Fruit fly (Drosophila melanogaster): Measurements from ENCODE around the gene Dim1.

dm6 chr2L:4440881-4441737 lies 38.1 kb downstream of the Dim1 start, which contains the start of gene CG15431:
- TF ChIP-seq pan (optimal IDR thresholded peaks at IDR 0.05), result no peak
- TF ChIP-seq pan (GFP tag; optimal IDR thresholded peaks at IDR 0.05 in 1 of 2, IDR thresholded peaks at IDR 0.05 in 1 of 2), result peak in 1 of 2 experiments; percentile 78
- TF ChIP-seq Sry-δ (GFP tag; optimal IDR thresholded peaks at IDR 0.05), result no peak
- TF ChIP-seq nerfin-2 (GFP tag; IDR thresholded peaks at IDR 0.05; ENCODE audit: partially characterized antibody), result no peak
- no peak for TF ChIP-seq CG8478 (optimal IDR thresholded peaks at IDR 0.05)

Data from whole organism, embryonic.